Worm (Caenorhabditis elegans): Measurements from ENCODE around the gene mrps-18A.

- no peak for TF ChIP-seq aly-1 (tag; optimal IDR thresholded peaks at IDR 0.05)
- no peak for TF ChIP-seq F13C5.2 (tag; optimal IDR thresholded peaks at IDR 0.05)
- TF ChIP-seq tbx-37 (GFP tag; conservative IDR thresholded peaks at IDR 0.05), result no peak
- TF ChIP-seq ama-1 (optimal IDR thresholded peaks at IDR 0.05), result no peak
- no peak for TF ChIP-seq hnd-1 (tag; optimal IDR thresholded peaks at IDR 0.05)
- TF ChIP-seq hmg-4 (GFP tag; optimal IDR thresholded peaks at IDR 0.05), result peak; percentile 30
- no peak for TF ChIP-seq ceh-36 (tag; optimal IDR thresholded peaks at IDR 0.05)
- TF ChIP-seq flt-1 (GFP tag; IDR thresholded peaks at IDR 0.05), result no peak
- no peak for TF ChIP-seq ceh-13 (GFP tag; optimal IDR thresholded peaks at IDR 0.05)
- TF ChIP-seq sea-1 (GFP tag; conservative IDR thresholded peaks at IDR 0.05), result no peak
Measured at ce11 chrIII:8298216-8298920, 33.4 kb downstream of the mrps-18A start.
